Worm (Caenorhabditis elegans) whole organism, young adult: Measurements from ENCODE around the gene srt-22.

ENCODE experiments used
- F57A8.1 ChIP-seq: fragments of 200-800 bp; sonication (Bioruptor generic); optimal IDR thresholded peaks from 2 replicates; lab custom pipeline; 2018; ENCODE audit warnings: mild to moderate bottlenecking, missing genetic modification characterization, moderate library complexity, missing compliant biosample characterization
- nfya-1 ChIP-seq: sonication (generic microtip); optimal IDR thresholded peaks from 2 replicates; lab custom pipeline; 2017; ENCODE audit warnings: antibody characterized with exemption, missing compliant biosample characterization, missing genetic modification characterization, borderline replicate concordance; ENCODE audit not compliant: insufficient read depth
- rcor-1 ChIP-seq: fragments of 200-800 bp; sonication (Bioruptor generic); IDR thresholded peaks from 2 replicates; pipeline ENCODE4 v1.3.6; 2022; ENCODE audit warnings: missing genetic modification reagents, missing genetic modification characterization, missing compliant biosample characterization
- ztf-22 ChIP-seq: fragments of 200-800 bp; sonication (Bioruptor generic); optimal IDR thresholded peaks from 2 replicates; lab custom pipeline; 2018; ENCODE audit warnings: mild to moderate bottlenecking, missing genetic modification characterization, moderate library complexity, missing compliant biosample characterization
- ztf-25 ChIP-seq: fragments of 200-800 bp; sonication (Bioruptor generic); IDR thresholded peaks from 2 replicates; pipeline ENCODE4 v1.3.6; 2022; ENCODE audit warnings: missing genetic modification reagents, missing genetic modification characterization, missing compliant biosample characterization
- ztf-6 ChIP-seq: fragments of 200-800 bp; sonication (Bioruptor generic); IDR thresholded peaks from 2 replicates; pipeline ENCODE4 v1.3.6; 2022; ENCODE audit warnings: missing genetic modification reagents, missing genetic modification characterization, missing compliant biosample characterization

ce11 chrV:15298597-15298996 lies 17.1 kb downstream of the srt-22 start, which contains the start of gene cpr-3:
- TF ChIP-seq ztf-22 (GFP tag; lab: Kevin White, UChicago), result peak; percentile 88
- no peak for TF ChIP-seq ztf-25 (GFP tag; lab: Robert Waterston, UW)
- TF ChIP-seq F57A8.1, result no peak
- TF ChIP-seq nfya-1, result no peak
- TF ChIP-seq rcor-1 (GFP tag; lab: Robert Waterston, UW), result no peak
- TF ChIP-seq ztf-6 (GFP tag; lab: Robert Waterston, UW), result no peak
